Fruit fly (Drosophila melanogaster) whole organism, embryonic: ENCODE data around the gene CG17376.

Experiments used
- Antp ChIP-seq: fragments of 200-800 bp; sonication (Bioruptor generic); optimal IDR thresholded peaks from 3 replicates; lab custom pipeline; 2016; ENCODE audit warnings: missing biosample characterization, missing genetic modification characterization
- Atf6 ChIP-seq: fragments of 200-800 bp; sonication (Bioruptor generic); IDR thresholded peaks from 2 replicates; pipeline ENCODE4 v1.3.6; 2022; ENCODE audit warnings: missing biosample characterization, missing genetic modification characterization
- CG10366 ChIP-seq: fragments of 200-800 bp; sonication (Bioruptor generic); IDR thresholded peaks from 2 replicates; pipeline ENCODE4 v1.3.6; 2022; ENCODE audit warnings: missing biosample characterization, missing genetic modification characterization
- CG11085 ChIP-seq: fragments of 200-800 bp; sonication (Bioruptor generic); IDR thresholded peaks from 2 replicates; pipeline ENCODE4 v1.3.6; 2022; ENCODE audit warnings: missing biosample characterization, missing genetic modification characterization
- CG12236 ChIP-seq: fragments of 200-800 bp; sonication (Bioruptor generic); optimal IDR thresholded peaks from 2 replicates; lab custom pipeline; 2016; ENCODE audit warnings: missing biosample characterization, missing genetic modification characterization
- CG1233 ChIP-seq: fragments of 200-800 bp; sonication (Bioruptor generic); optimal IDR thresholded peaks from 4 replicates; lab custom pipeline; 2018; ENCODE audit warnings: missing biosample characterization, mild to moderate bottlenecking, missing genetic modification characterization
- CG12659 ChIP-seq: fragments of 200-800 bp; sonication (Bioruptor generic); optimal IDR thresholded peaks from 3 replicates; lab custom pipeline; 2017; ENCODE audit warnings: mild to moderate bottlenecking, missing biosample characterization, missing genetic modification reagents, missing genetic modification characterization
- CG13296 ChIP-seq: fragments of 200-800 bp; sonication (Bioruptor generic); optimal IDR thresholded peaks from 3 replicates; lab custom pipeline; 2018; ENCODE audit warnings: missing biosample characterization, mild to moderate bottlenecking, missing genetic modification characterization
- CG15073 ChIP-seq: fragments of 200-800 bp; sonication (Bioruptor generic); optimal IDR thresholded peaks from 2 replicates; lab custom pipeline; 2016; ENCODE audit warnings: missing biosample characterization, missing genetic modification characterization
- CG1602 ChIP-seq: fragments of 200-800 bp; sonication (Bioruptor generic); optimal IDR thresholded peaks from 3 replicates; lab custom pipeline; 2016; ENCODE audit warnings: missing biosample characterization, missing genetic modification characterization
- CG17328 ChIP-seq: fragments of 200-800 bp; sonication (Bioruptor generic); IDR thresholded peaks from 2 replicates; pipeline ENCODE4 v1.3.6; 2022; ENCODE audit warnings: missing biosample characterization, missing genetic modification characterization
- CG17359 ChIP-seq: fragments of 200-800 bp; sonication (Bioruptor generic); optimal IDR thresholded peaks from 3 replicates; lab custom pipeline; 2018; ENCODE audit warnings: missing biosample characterization, mild to moderate bottlenecking, missing genetic modification characterization, moderate library complexity
- CG2120 ChIP-seq: fragments of 200-800 bp; sonication (Bioruptor generic); optimal IDR thresholded peaks from 3 replicates; lab custom pipeline; 2016; ENCODE audit warnings: missing biosample characterization, missing genetic modification characterization
- CG2889 ChIP-seq: fragments of 200-800 bp; sonication (Bioruptor generic); IDR thresholded peaks from 3 replicates; pipeline ENCODE4 v1.3.6; 2022; ENCODE audit warnings: missing biosample characterization, missing genetic modification characterization
- CG31388 ChIP-seq: fragments of 200-800 bp; sonication (Bioruptor generic); optimal IDR thresholded peaks from 2 replicates; lab custom pipeline; 2016; ENCODE audit warnings: missing biosample characterization, missing genetic modification characterization
- CG8478 ChIP-seq: fragments of >200 bp; optimal IDR thresholded peaks from 2 replicates; lab custom pipeline; 2018
- Dp ChIP-seq: fragments of 200-800 bp; sonication (Bioruptor generic); optimal IDR thresholded peaks from 2 replicates; lab custom pipeline; 2018; ENCODE audit warnings: missing biosample characterization, mild to moderate bottlenecking, missing genetic modification characterization, moderate library complexity
- HLH3B ChIP-seq: fragments of 200-800 bp; sonication (Bioruptor generic); IDR thresholded peaks from 2 replicates; pipeline ENCODE4 v1.3.6; 2022; ENCODE audit warnings: missing biosample characterization, missing genetic modification characterization
- Hr3 ChIP-seq: fragments of 200-800 bp; sonication (Bioruptor generic); optimal IDR thresholded peaks from 3 replicates; lab custom pipeline; 2016; ENCODE audit warnings: missing biosample characterization, missing genetic modification characterization
- Lhr ChIP-seq: fragments of 200-800 bp; sonication (Bioruptor generic); optimal IDR thresholded peaks from 3 replicates; lab custom pipeline; 2017; ENCODE audit warnings: mild to moderate bottlenecking, missing biosample characterization, missing genetic modification reagents, missing genetic modification characterization
- MTF-1 ChIP-seq: fragments of 200-800 bp; sonication (Bioruptor generic); optimal IDR thresholded peaks from 2 replicates; lab custom pipeline; 2018; ENCODE audit warnings: missing biosample characterization, mild to moderate bottlenecking, missing genetic modification characterization, borderline replicate concordance
- Med ChIP-seq: fragments of 200-800 bp; sonication (Bioruptor generic); peaks from one replicate; lab custom pipeline; 2016; ENCODE audit warnings: missing biosample characterization, missing genetic modification characterization, mild to moderate bottlenecking, inconsistent platforms, moderate library complexity
- Mes4 ChIP-seq: fragments of 200-800 bp; sonication (Bioruptor generic); optimal IDR thresholded peaks from 2 replicates; lab custom pipeline; 2016; ENCODE audit warnings: missing biosample characterization, missing genetic modification characterization
- Myb ChIP-seq: fragments of 200-800 bp; sonication (Bioruptor generic); optimal IDR thresholded peaks from 2 replicates; lab custom pipeline; 2016; ENCODE audit warnings: missing biosample characterization, missing genetic modification characterization
- NC2α ChIP-seq: fragments of 200-800 bp; sonication (Bioruptor generic); optimal IDR thresholded peaks from 2 replicates; lab custom pipeline; 2016; ENCODE audit warnings: missing biosample characterization, missing genetic modification characterization
- Sin3A ChIP-seq: fragments of >200 bp; optimal IDR thresholded peaks from 2 replicates; lab custom pipeline; 2018
- Sox102F ChIP-seq: fragments of 200-800 bp; sonication (Bioruptor generic); optimal IDR thresholded peaks from 2 replicates; lab custom pipeline; 2018; ENCODE audit warnings: missing biosample characterization, mild to moderate bottlenecking, missing genetic modification characterization, moderate library complexity
- Spps ChIP-seq: fragments of 200-800 bp; sonication (Bioruptor generic); optimal IDR thresholded peaks from 2 replicates; lab custom pipeline; 2018; ENCODE audit warnings: missing biosample characterization, mild to moderate bottlenecking, missing genetic modification characterization
- Stat92E ChIP-seq, 3 experiments: fragments of >200 bp in 2 of 3; fragments of 200-800 bp in 1 of 3; sonication (Bioruptor generic) in 1 of 3; optimal IDR thresholded peaks; 2 replicates each; lab custom pipeline; 2017 to 2019; ENCODE audit warnings: missing biosample characterization in 3 of 3, missing genetic modification characterization in 3 of 3, mild to moderate bottlenecking in 1 of 3, moderate library complexity in 1 of 3
- ara ChIP-seq: fragments of 200-800 bp; sonication (Bioruptor generic); IDR thresholded peaks from 2 replicates; pipeline ENCODE4 v1.3.6; 2022; ENCODE audit warnings: missing biosample characterization, missing genetic modification characterization
- bbx ChIP-seq: fragments of 200-800 bp; sonication (Bioruptor generic); IDR thresholded peaks from 2 replicates; pipeline ENCODE4 v1.3.6; 2022; ENCODE audit warnings: missing biosample characterization, missing genetic modification characterization; ENCODE audit not compliant: partially characterized antibody
- crc ChIP-seq: fragments of 200-800 bp; sonication (Bioruptor generic); optimal IDR thresholded peaks from 2 replicates; lab custom pipeline; 2016; ENCODE audit warnings: missing biosample characterization, missing genetic modification characterization
- dimm ChIP-seq: fragments of 200-800 bp; sonication (Bioruptor generic); IDR thresholded peaks from 2 replicates; pipeline ENCODE4 v1.3.6; 2022; ENCODE audit warnings: missing biosample characterization, missing genetic modification characterization
- dmrt11E ChIP-seq: fragments of 200-800 bp; sonication (Bioruptor generic); optimal IDR thresholded peaks from 3 replicates; lab custom pipeline; 2018; ENCODE audit warnings: missing biosample characterization, mild to moderate bottlenecking, missing genetic modification characterization, moderate library complexity
- exex ChIP-seq: fragments of 200-800 bp; sonication (Bioruptor generic); optimal IDR thresholded peaks from 4 replicates; lab custom pipeline; 2018; ENCODE audit warnings: missing biosample characterization, mild to moderate bottlenecking, missing genetic modification characterization, moderate library complexity
- fd102C ChIP-seq: fragments of 200-800 bp; sonication (Bioruptor generic); optimal IDR thresholded peaks from 2 replicates; lab custom pipeline; 2018; ENCODE audit warnings: missing biosample characterization, mild to moderate bottlenecking, missing genetic modification characterization, moderate library complexity
- fd3F ChIP-seq: fragments of 200-800 bp; sonication (Bioruptor generic); optimal IDR thresholded peaks from 2 replicates; lab custom pipeline; 2018; ENCODE audit warnings: missing biosample characterization, mild to moderate bottlenecking, missing genetic modification characterization, moderate library complexity
- gcm ChIP-seq: fragments of 200-800 bp; sonication (Bioruptor generic); optimal IDR thresholded peaks from 2 replicates; lab custom pipeline; 2019; ENCODE audit warnings: missing biosample characterization, mild to moderate bottlenecking, missing genetic modification characterization, moderate library complexity
- hbn ChIP-seq: fragments of 200-800 bp; sonication (Bioruptor generic); IDR thresholded peaks from 2 replicates; pipeline ENCODE4 v1.3.6; 2022; ENCODE audit warnings: missing biosample characterization, missing genetic modification characterization; ENCODE audit not compliant: partially characterized antibody
- nom ChIP-seq: fragments of 200-800 bp; sonication (Bioruptor generic); optimal IDR thresholded peaks from 2 replicates; lab custom pipeline; 2017; ENCODE audit warnings: missing biosample characterization, missing genetic modification characterization, mild to moderate bottlenecking, moderate library complexity, missing genetic modification reagents
- pfk ChIP-seq: fragments of 200-800 bp; sonication (Bioruptor generic); optimal IDR thresholded peaks from 2 replicates; lab custom pipeline; 2018; ENCODE audit warnings: missing biosample characterization, mild to moderate bottlenecking, missing genetic modification characterization, moderate library complexity
- pho ChIP-seq: fragments of 200-800 bp; sonication (Bioruptor generic); optimal IDR thresholded peaks from 2 replicates; lab custom pipeline; 2016; ENCODE audit warnings: missing biosample characterization, missing genetic modification characterization
- sc ChIP-seq, 3 experiments: fragments of >200 bp in 2 of 3; fragments of 200-800 bp in 1 of 3; sonication (Bioruptor generic) in 1 of 3; optimal IDR thresholded peaks; 2 replicates in 2 of 3; 3 replicates in 1 of 3; lab custom pipeline; 2017; ENCODE audit warnings: mild to moderate bottlenecking in 1 of 3, missing biosample characterization in 1 of 3, missing genetic modification characterization in 1 of 3, missing genetic modification reagents in 1 of 3
- sima ChIP-seq: fragments of 200-800 bp; sonication (Bioruptor generic); optimal IDR thresholded peaks from 2 replicates; lab custom pipeline; 2016; ENCODE audit warnings: missing biosample characterization, missing genetic modification characterization
- sqz ChIP-seq: fragments of 200-800 bp; sonication (Bioruptor generic); optimal IDR thresholded peaks from 3 replicates; lab custom pipeline; 2018; ENCODE audit warnings: missing biosample characterization, mild to moderate bottlenecking, missing genetic modification characterization
- tgo ChIP-seq: fragments of 200-800 bp; sonication (Bioruptor generic); IDR thresholded peaks from 3 replicates; pipeline ENCODE4 v1.3.6; 2022; ENCODE audit warnings: missing biosample characterization, missing genetic modification characterization
- trem ChIP-seq: fragments of 200-800 bp; optimal IDR thresholded peaks from 3 replicates; lab custom pipeline; 2019; ENCODE audit warnings: missing biosample characterization, mild to moderate bottlenecking, missing genetic modification characterization, moderate library complexity
- vvl ChIP-seq: fragments of 200-800 bp; sonication (Bioruptor generic); IDR thresholded peaks from 2 replicates; pipeline ENCODE4 v1.3.6; 2022; ENCODE audit warnings: missing biosample characterization, missing genetic modification characterization
- yki ChIP-seq: fragments of >200 bp; optimal IDR thresholded peaks from 3 replicates; lab custom pipeline; 2018
- zen ChIP-seq: fragments of 200-800 bp; sonication (Bioruptor generic); optimal IDR thresholded peaks from 3 replicates; lab custom pipeline; 2018; ENCODE audit warnings: missing biosample characterization, mild to moderate bottlenecking, missing genetic modification characterization, moderate library complexity
- zfh2 ChIP-seq: fragments of 200-800 bp; sonication (Bioruptor generic); optimal IDR thresholded peaks from 2 replicates; lab custom pipeline; 2016; ENCODE audit warnings: missing biosample characterization, missing genetic modification characterization

CG17376 gene

dm6 chr2L:6841349-6841748 lies 40.7 kb upstream of the CG17376 start (continued):
- TF ChIP-seq dimm (GFP tag; lab: Robert Waterston, UW) (peak; percentile 44; the same call in 1 of the 2 replicates), MTF-1 (peak; percentile 51), fd102C (GFP tag; lab: Kevin White, UChicago) (peak; percentile 73), CG15073 (no peak), exex (tag; lab: Kevin White, UChicago) (no peak), Sin3A (lab: Kevin White, UChicago) (no peak), vvl (GFP tag; lab: Robert Waterston, UW) (peak; percentile 90), CG2120 (no peak), CG13296 (GFP tag; lab: Kevin White, UChicago) (peak; percentile 13), sima (GFP tag; lab: Kevin White, UChicago) (no peak), CG12659 (GFP tag; lab: Kevin White, UChicago) (peak; percentile 23), bbx (no peak), sc (optimal IDR thresholded peaks at IDR 0.05; lab: Kevin White, UChicago) (no peak), sc (GFP tag; optimal IDR thresholded peaks at IDR 0.05; lab: Kevin White, UChicago) (peak; percentile 73), HLH3B (GFP tag; lab: Robert Waterston, UW) (peak; percentile 74), ara (GFP tag; lab: Robert Waterston, UW) (peak; percentile 91), Hr3 (peak; percentile 62), CG31388 (no peak), nom (GFP tag; lab: Kevin White, UChicago) (no peak), CG8478 (lab: Kevin White, UChicago) (no peak), yki (lab: Kevin White, UChicago) (no peak), trem (tag; lab: Kevin White, UChicago) (peak; percentile 69), Sox102F (GFP tag; lab: Kevin White, UChicago) (peak; percentile 66), tgo (peak; percentile 60; the same call in 2 of the 3 replicates), crc (peak; percentile 29), Mes4 (peak; percentile 68), pho (GFP tag; lab: Kevin White, UChicago) (peak; percentile 13), dmrt11E (peak; percentile 93), fd3F (GFP tag; lab: Kevin White, UChicago) (no peak), CG2889 (GFP tag; lab: Robert Waterston, UW) (0 out of 3 replicates have a peak, but pooled peaks have one; percentile 10), sqz (GFP tag; lab: Kevin White, UChicago) (peak; percentile 62), Med (GFP tag; lab: Kevin White, UChicago) (peak; percentile 92), Dp (GFP tag; lab: Kevin White, UChicago) (no peak), Antp (GFP tag; lab: Kevin White, UChicago) (peak; percentile 58), Spps (peak; percentile 72), Stat92E (GFP tag; optimal IDR thresholded peaks at IDR 0.05; lab: Kevin White, UChicago) (peak in 1 of 3 experiments; percentile 60), Atf6 (no peak), Lhr (GFP tag; lab: Kevin White, UChicago) (peak; percentile 71), Myb (GFP tag; lab: Kevin White, UChicago) (peak; percentile 26), CG12236 (GFP tag; lab: Kevin White, UChicago) (peak; percentile 7), hbn (no peak), CG1233 (GFP tag; lab: Kevin White, UChicago) (peak; percentile 56), CG17328 (peak; percentile 90), NC2α (peak; percentile 44), pfk (GFP tag; lab: Kevin White, UChicago) (no peak), gcm (GFP tag; lab: Kevin White, UChicago) (peak; percentile 75), zfh2 (GFP tag; lab: Kevin White, UChicago) (no peak), CG11085 (0 out of 2 replicates have a peak, but pooled peaks have one; percentile 15), CG1602 (peak; percentile 68), zen (tag; lab: Kevin White, UChicago) (peak; percentile 93), CG17359 (peak; percentile 70), CG10366 (peak; percentile 58)
